ENCODE assay signal across 1 fruit fly cellular context in genomic region chrX:3687837-3688375, dm6.
A peak's percentile ranks its signal among the peaks of the same experiment; 100 is the strongest.
TF ChIP-seq lines count a peak whose summit lies in the region.

No protein-coding gene starts in this region.

TF ChIP-seq in whole organism, embryonic, 481 proteins besides CTCF, POLR2A, EP300 and RAD21 (continued from another document and continues in another):
- peak; percentile 76 for TF ChIP-seq dysf (GFP tag; IDR thresholded peaks at IDR 0.05; lab: Robert Waterston, UW)
- TF ChIP-seq CG2120 (GFP tag; optimal IDR thresholded peaks at IDR 0.05; lab: Kevin White, UChicago) = peak; percentile 36
- peak; percentile 47 for TF ChIP-seq Hsf (GFP tag; optimal IDR thresholded peaks at IDR 0.05; lab: Kevin White, UChicago)
- no peak for TF ChIP-seq CG6683 (GFP tag; optimal IDR thresholded peaks at IDR 0.05; lab: Kevin White, UChicago)
- no peak for TF ChIP-seq fru (optimal IDR thresholded peaks at IDR 0.05; lab: Kevin White, UChicago)
- TF ChIP-seq jumu (GFP tag; optimal IDR thresholded peaks at IDR 0.05; lab: Kevin White, UChicago) = peak; percentile 64
- no peak for TF ChIP-seq CG33557 (GFP tag; optimal IDR thresholded peaks at IDR 0.05; lab: Kevin White, UChicago)
- 0 out of 3 replicates have a peak, but pooled peaks have one; percentile 33 for TF ChIP-seq CG3726 (GFP tag; IDR thresholded peaks at IDR 0.05; lab: Robert Waterston, UW)
- no peak for TF ChIP-seq Hey (tag; optimal IDR thresholded peaks at IDR 0.05; lab: Kevin White, UChicago)
- TF ChIP-seq CG11247 (GFP tag; IDR thresholded peaks at IDR 0.05; lab: Robert Waterston, UW) = no peak
- TF ChIP-seq CG12155 (GFP tag; optimal IDR thresholded peaks at IDR 0.05; lab: Kevin White, UChicago) = peak; percentile 16
- peak; percentile 59 for TF ChIP-seq CG18599 (GFP tag; optimal IDR thresholded peaks at IDR 0.05; lab: Kevin White, UChicago)
- TF ChIP-seq CG31441 (GFP tag; IDR thresholded peaks at IDR 0.05; lab: Robert Waterston, UW) = peak; percentile 72
- no peak for TF ChIP-seq CG8290 (GFP tag; optimal IDR thresholded peaks at IDR 0.05; lab: Kevin White, UChicago)
- TF ChIP-seq CG8290 (tag; optimal IDR thresholded peaks at IDR 0.05; lab: Kevin White, UChicago) = peak in 1 of 2 experiments; percentile 68
- TF ChIP-seq ab (GFP tag; optimal IDR thresholded peaks at IDR 0.05; lab: Kevin White, UChicago) = peak; percentile 71
- no peak for TF ChIP-seq dimm (GFP tag; IDR thresholded peaks at IDR 0.05; lab: Robert Waterston, UW)
- TF ChIP-seq Trl (optimal IDR thresholded peaks at IDR 0.05; lab: Kevin White, UChicago) = peak; percentile 85 to 92
- TF ChIP-seq Trl (GFP tag; optimal IDR thresholded peaks at IDR 0.05; lab: Kevin White, UChicago) = peak; percentile 62
- TF ChIP-seq pum (GFP tag; optimal IDR thresholded peaks at IDR 0.05; lab: Kevin White, UChicago) = peak; percentile 65
- TF ChIP-seq ash1 (GFP tag; optimal IDR thresholded peaks at IDR 0.05; lab: Kevin White, UChicago) = no peak
- 0 out of 2 replicates have a peak, but pooled peaks have one; percentile 11 for TF ChIP-seq Taf1 (GFP tag; IDR thresholded peaks at IDR 0.05; lab: Robert Waterston, UW)
- TF ChIP-seq CG11093 (GFP tag; IDR thresholded peaks at IDR 0.05; lab: Robert Waterston, UW) = no peak
- TF ChIP-seq kah (GFP tag; optimal IDR thresholded peaks at IDR 0.05; lab: Kevin White, UChicago) = no peak
- peak; percentile 57 for TF ChIP-seq tgo (GFP tag; IDR thresholded peaks at IDR 0.05; lab: Robert Waterston, UW)
- peak; percentile 41 for TF ChIP-seq gcm (GFP tag; optimal IDR thresholded peaks at IDR 0.05; lab: Kevin White, UChicago)
- TF ChIP-seq bcd (GFP tag; optimal IDR thresholded peaks at IDR 0.05; lab: Kevin White, UChicago) = peak; percentile 65
- peak; percentile 42 for TF ChIP-seq scrt (GFP tag; optimal IDR thresholded peaks at IDR 0.05; lab: Kevin White, UChicago)
- TF ChIP-seq Dbx (GFP tag; IDR thresholded peaks at IDR 0.05; lab: Robert Waterston, UW) = no peak
- TF ChIP-seq eyg (GFP tag; optimal IDR thresholded peaks at IDR 0.05; lab: Kevin White, UChicago) = peak; percentile 49
- TF ChIP-seq sug (tag; optimal IDR thresholded peaks at IDR 0.05; lab: Kevin White, UChicago) = no peak
- peak; percentile 31 for TF ChIP-seq CrebB (tag; optimal IDR thresholded peaks at IDR 0.05; lab: Kevin White, UChicago)
- TF ChIP-seq Hr51 (GFP tag; optimal IDR thresholded peaks at IDR 0.05; lab: Kevin White, UChicago) = peak; percentile 29 to 71
- TF ChIP-seq Nf-YA (GFP tag; IDR thresholded peaks at IDR 0.05; lab: Robert Waterston, UW) = 0 out of 2 replicates have a peak, but pooled peaks have one; percentile 42
- TF ChIP-seq lab (GFP tag; optimal IDR thresholded peaks at IDR 0.05; lab: Kevin White, UChicago) = peak; percentile 74
- peak; percentile 62 to 72 for TF ChIP-seq dpn (GFP tag; optimal IDR thresholded peaks at IDR 0.05; lab: Kevin White, UChicago)
- peak; percentile 64 for TF ChIP-seq nmo (GFP tag; optimal IDR thresholded peaks at IDR 0.05; lab: Kevin White, UChicago)
- TF ChIP-seq CG10321 (GFP tag; IDR thresholded peaks at IDR 0.05; lab: Robert Waterston, UW) = no peak
- TF ChIP-seq YL-1 (GFP tag; optimal IDR thresholded peaks at IDR 0.05; lab: Kevin White, UChicago) = no peak
- no peak for TF ChIP-seq CG7271 (tag; optimal IDR thresholded peaks at IDR 0.05; lab: Kevin White, UChicago)
- no peak for TF ChIP-seq CG1832 (GFP tag; optimal IDR thresholded peaks at IDR 0.05; lab: Kevin White, UChicago)
- no peak for TF ChIP-seq CG3065 (GFP tag; optimal IDR thresholded peaks at IDR 0.05; lab: Kevin White, UChicago)
- peak; percentile 53 for TF ChIP-seq CG13775 (GFP tag; optimal IDR thresholded peaks at IDR 0.05; lab: Kevin White, UChicago)
- peak; percentile 33 for TF ChIP-seq fu2 (GFP tag; optimal IDR thresholded peaks at IDR 0.05; lab: Kevin White, UChicago)
- no peak for TF ChIP-seq bbx (GFP tag; IDR thresholded peaks at IDR 0.05; lab: Robert Waterston, UW; ENCODE audit: partially characterized antibody)
- TF ChIP-seq so (GFP tag; IDR thresholded peaks at IDR 0.05; lab: Robert Waterston, UW) = 0 out of 3 replicates have a peak, but pooled peaks have one; percentile 34
- no peak for TF ChIP-seq fd3F (GFP tag; optimal IDR thresholded peaks at IDR 0.05; lab: Kevin White, UChicago)
- TF ChIP-seq CG2889 (GFP tag; IDR thresholded peaks at IDR 0.05; lab: Robert Waterston, UW) = 0 out of 3 replicates have a peak, but pooled peaks have one; percentile 16
- TF ChIP-seq NC2β (GFP tag; optimal IDR thresholded peaks at IDR 0.05; lab: Kevin White, UChicago) = peak; percentile 70
- TF ChIP-seq dm (GFP tag; optimal IDR thresholded peaks at IDR 0.05; lab: Kevin White, UChicago) = peak; percentile 38
- TF ChIP-seq Opbp (GFP tag; IDR thresholded peaks at IDR 0.05; lab: Robert Waterston, UW; ENCODE audit: partially characterized antibody) = no peak
- no peak for TF ChIP-seq Dref (GFP tag; IDR thresholded peaks at IDR 0.05; lab: Robert Waterston, UW)
- TF ChIP-seq sima (GFP tag; optimal IDR thresholded peaks at IDR 0.05; lab: Kevin White, UChicago) = no peak
- peak; percentile 69 for TF ChIP-seq CG12391 (tag; optimal IDR thresholded peaks at IDR 0.05; lab: Kevin White, UChicago)
- TF ChIP-seq yki (optimal IDR thresholded peaks at IDR 0.05; lab: Kevin White, UChicago) = peak; percentile 77
- TF ChIP-seq schlank (tag; optimal IDR thresholded peaks at IDR 0.05; lab: Kevin White, UChicago) = no peak
- TF ChIP-seq CG10543 (GFP tag; optimal IDR thresholded peaks at IDR 0.05; lab: Kevin White, UChicago) = no peak
- no peak for TF ChIP-seq CG15696 (tag; optimal IDR thresholded peaks at IDR 0.05; lab: Kevin White, UChicago)
- TF ChIP-seq CkIIα-i1 (GFP tag; IDR thresholded peaks at IDR 0.05; lab: Robert Waterston, UW) = no peak
- TF ChIP-seq Gug (GFP tag; IDR thresholded peaks at IDR 0.05; lab: Robert Waterston, UW) = peak; percentile 36; the same call in 2 of the 4 replicates
- no peak for TF ChIP-seq Lpt (GFP tag; optimal IDR thresholded peaks at IDR 0.05; lab: Kevin White, UChicago)
- no peak for TF ChIP-seq CG7928 (GFP tag; optimal IDR thresholded peaks at IDR 0.05; lab: Kevin White, UChicago)
- peak; percentile 74 for TF ChIP-seq her (GFP tag; optimal IDR thresholded peaks at IDR 0.05; lab: Kevin White, UChicago)
- TF ChIP-seq slp2 (GFP tag; optimal IDR thresholded peaks at IDR 0.05; lab: Kevin White, UChicago) = peak; percentile 54
- TF ChIP-seq knrl (GFP tag; IDR thresholded peaks at IDR 0.05; lab: Robert Waterston, UW; ENCODE audit: partially characterized antibody) = no peak
- TF ChIP-seq E2f1 (GFP tag; IDR thresholded peaks at IDR 0.05; lab: Robert Waterston, UW) = peak; percentile 35; the same call in 1 of the 2 replicates
- peak; percentile 25 for TF ChIP-seq CG3838 (GFP tag; optimal IDR thresholded peaks at IDR 0.05; lab: Kevin White, UChicago)
- TF ChIP-seq Atf-2 (GFP tag; optimal IDR thresholded peaks at IDR 0.05; lab: Kevin White, UChicago) = peak; percentile 42
- TF ChIP-seq Bdp1 (GFP tag; optimal IDR thresholded peaks at IDR 0.05; lab: Kevin White, UChicago) = peak; percentile 24
- TF ChIP-seq sisA (GFP tag; IDR thresholded peaks at IDR 0.05; lab: Robert Waterston, UW) = no peak
- peak; percentile 58 for TF ChIP-seq CG13624 (GFP tag; optimal IDR thresholded peaks at IDR 0.05; lab: Kevin White, UChicago)
- TF ChIP-seq CG11696 (GFP tag; IDR thresholded peaks at IDR 0.05; lab: Robert Waterston, UW) = peak; percentile 99
- no peak for TF ChIP-seq Sry-β (GFP tag; optimal IDR thresholded peaks at IDR 0.05; lab: Kevin White, UChicago)
- peak; percentile 53 for TF ChIP-seq CG12659 (GFP tag; optimal IDR thresholded peaks at IDR 0.05; lab: Kevin White, UChicago)
- peak; percentile 7 for TF ChIP-seq CG15479 (GFP tag; optimal IDR thresholded peaks at IDR 0.05; lab: Kevin White, UChicago)
- TF ChIP-seq CG42726 (GFP tag; IDR thresholded peaks at IDR 0.05; lab: Robert Waterston, UW; ENCODE audit: partially characterized antibody) = no peak
- peak; percentile 6 for TF ChIP-seq Hr3 (GFP tag; optimal IDR thresholded peaks at IDR 0.05; lab: Kevin White, UChicago)
- peak; percentile 45 for TF ChIP-seq CG15269 (tag; optimal IDR thresholded peaks at IDR 0.05; lab: Kevin White, UChicago)
- no peak for TF ChIP-seq tna (GFP tag; IDR thresholded peaks at IDR 0.05; lab: Robert Waterston, UW; ENCODE audit: partially characterized antibody)
- peak; percentile 74 for TF ChIP-seq fd96Cb (tag; optimal IDR thresholded peaks at IDR 0.05; lab: Kevin White, UChicago)
- peak; percentile 57 for TF ChIP-seq CG1529 (GFP tag; optimal IDR thresholded peaks at IDR 0.05; lab: Kevin White, UChicago)
- TF ChIP-seq vvl (GFP tag; IDR thresholded peaks at IDR 0.05; lab: Robert Waterston, UW) = peak; percentile 86
- TF ChIP-seq pzg (GFP tag; optimal IDR thresholded peaks at IDR 0.05; lab: Kevin White, UChicago) = no peak
- TF ChIP-seq MTF-1 (GFP tag; optimal IDR thresholded peaks at IDR 0.05; lab: Kevin White, UChicago; ENCODE audit: borderline replicate concordance) = no peak
- peak; percentile 36 for TF ChIP-seq CG2202 (tag; optimal IDR thresholded peaks at IDR 0.05; lab: Kevin White, UChicago)
- no peak for TF ChIP-seq gro (GFP tag; optimal IDR thresholded peaks at IDR 0.05; lab: Kevin White, UChicago)
- no peak for TF ChIP-seq crc (GFP tag; optimal IDR thresholded peaks at IDR 0.05; lab: Kevin White, UChicago)
- peak; percentile 9 for TF ChIP-seq HHEX (GFP tag; optimal IDR thresholded peaks at IDR 0.05; lab: Kevin White, UChicago)
- TF ChIP-seq mirr (GFP tag; optimal IDR thresholded peaks at IDR 0.05; lab: Kevin White, UChicago) = no peak
- no peak for TF ChIP-seq tx (GFP tag; optimal IDR thresholded peaks at IDR 0.05; lab: Kevin White, UChicago)
- TF ChIP-seq chif (GFP tag; optimal IDR thresholded peaks at IDR 0.05; lab: Kevin White, UChicago) = peak; percentile 49 to 74
- TF ChIP-seq Dek (tag; optimal IDR thresholded peaks at IDR 0.05; lab: Kevin White, UChicago) = peak; percentile 10
- peak; percentile 41 for TF ChIP-seq HLHmδ (GFP tag; optimal IDR thresholded peaks at IDR 0.05; lab: Kevin White, UChicago)
- no peak for TF ChIP-seq toy (GFP tag; IDR thresholded peaks at IDR 0.05; lab: Robert Waterston, UW)
- 0 out of 3 replicates have a peak, but pooled peaks have one; percentile 15 for TF ChIP-seq C15 (GFP tag; IDR thresholded peaks at IDR 0.05; lab: Robert Waterston, UW)
- TF ChIP-seq CHES-1-like (GFP tag; optimal IDR thresholded peaks at IDR 0.05; lab: Kevin White, UChicago) = peak; percentile 28
- TF ChIP-seq HmgZ (tag; optimal IDR thresholded peaks at IDR 0.05; lab: Kevin White, UChicago) = no peak
- no peak for TF ChIP-seq Dll (GFP tag; IDR thresholded peaks at IDR 0.05; lab: Robert Waterston, UW; ENCODE audit: partially characterized antibody)
- peak; percentile 7 for TF ChIP-seq kay (GFP tag; optimal IDR thresholded peaks at IDR 0.05; lab: Kevin White, UChicago)
- TF ChIP-seq CG3847 (GFP tag; IDR thresholded peaks at IDR 0.05; lab: Robert Waterston, UW) = 0 out of 2 replicates have a peak, but pooled peaks have one; percentile 20
- TF ChIP-seq luna (GFP tag; optimal IDR thresholded peaks at IDR 0.05; lab: Kevin White, UChicago) = no peak
- 0 out of 3 replicates have a peak, but pooled peaks have one; percentile 48 for TF ChIP-seq H15 (GFP tag; IDR thresholded peaks at IDR 0.05; lab: Robert Waterston, UW)
- peak; percentile 50 for TF ChIP-seq CG9727 (GFP tag; optimal IDR thresholded peaks at IDR 0.05; lab: Kevin White, UChicago)
- TF ChIP-seq CG10209 (GFP tag; optimal IDR thresholded peaks at IDR 0.05; lab: Kevin White, UChicago) = peak; percentile 62
- no peak for TF ChIP-seq Fer2 (tag; optimal IDR thresholded peaks at IDR 0.05; lab: Kevin White, UChicago)
- TF ChIP-seq CG15073 (GFP tag; optimal IDR thresholded peaks at IDR 0.05; lab: Kevin White, UChicago) = no peak
- TF ChIP-seq E2f2 (GFP tag; IDR thresholded peaks at IDR 0.05; lab: Robert Waterston, UW) = peak; percentile 40; the same call in 1 of the 2 replicates
- TF ChIP-seq sr (GFP tag; IDR thresholded peaks at IDR 0.05; lab: Robert Waterston, UW) = no peak
- TF ChIP-seq ap (GFP tag; IDR thresholded peaks at IDR 0.05; lab: Robert Waterston, UW) = 0 out of 2 replicates have a peak, but pooled peaks have one; percentile 43
- TF ChIP-seq kni (GFP tag; optimal IDR thresholded peaks at IDR 0.05; lab: Kevin White, UChicago) = no peak
- TF ChIP-seq z (GFP tag; IDR thresholded peaks at IDR 0.05; lab: Robert Waterston, UW) = no peak
- TF ChIP-seq btn (GFP tag; optimal IDR thresholded peaks at IDR 0.05; lab: Kevin White, UChicago) = peak; percentile 30
- TF ChIP-seq Asciz (GFP tag; optimal IDR thresholded peaks at IDR 0.05; lab: Kevin White, UChicago) = peak; percentile 66
- TF ChIP-seq Optix (GFP tag; IDR thresholded peaks at IDR 0.05; lab: Robert Waterston, UW) = peak; percentile 67; the same call in 2 of the 3 replicates
- peak; percentile 61 for TF ChIP-seq CG2678 (tag; optimal IDR thresholded peaks at IDR 0.05; lab: Kevin White, UChicago)
- no peak for TF ChIP-seq CG8478 (optimal IDR thresholded peaks at IDR 0.05; lab: Kevin White, UChicago)
- no peak for TF ChIP-seq pita (GFP tag; optimal IDR thresholded peaks at IDR 0.05; lab: Kevin White, UChicago)
- TF ChIP-seq CG11456 (GFP tag; IDR thresholded peaks at IDR 0.05; lab: Robert Waterston, UW) = no peak
- TF ChIP-seq Deaf1 (tag; optimal IDR thresholded peaks at IDR 0.05; lab: Kevin White, UChicago) = no peak
- TF ChIP-seq CG1647 (GFP tag; optimal IDR thresholded peaks at IDR 0.05; lab: Kevin White, UChicago) = peak; percentile 55
- TF ChIP-seq fd64A (GFP tag; optimal IDR thresholded peaks at IDR 0.05; lab: Kevin White, UChicago) = no peak
- TF ChIP-seq cas (GFP tag; IDR thresholded peaks at IDR 0.05; lab: Robert Waterston, UW) = no peak
- TF ChIP-seq cato (GFP tag; optimal IDR thresholded peaks at IDR 0.05; lab: Kevin White, UChicago; ENCODE audit: borderline replicate concordance) = no peak
- TF ChIP-seq CG7357 (GFP tag; IDR thresholded peaks at IDR 0.05; lab: Robert Waterston, UW) = peak; percentile 26; the same call in 1 of the 3 replicates
- TF ChIP-seq jigr1 (GFP tag; IDR thresholded peaks at IDR 0.05; lab: Robert Waterston, UW) = no peak
- peak; percentile 96 for TF ChIP-seq sens (GFP tag; lab: Kevin White, UChicago)
- TF ChIP-seq wdn (GFP tag; IDR thresholded peaks at IDR 0.05; lab: Robert Waterston, UW) = peak; percentile 36; the same call in 1 of the 2 replicates
- peak; percentile 61 for TF ChIP-seq Rfx (GFP tag; IDR thresholded peaks at IDR 0.05; lab: Robert Waterston, UW)
- no peak for TF ChIP-seq gsb (GFP tag; IDR thresholded peaks at IDR 0.05; lab: Robert Waterston, UW)
- peak; percentile 68 for TF ChIP-seq phol (tag; optimal IDR thresholded peaks at IDR 0.05; lab: Kevin White, UChicago)
- TF ChIP-seq CG4707 (GFP tag; optimal IDR thresholded peaks at IDR 0.05; lab: Kevin White, UChicago) = no peak
- TF ChIP-seq CG10366 (GFP tag; IDR thresholded peaks at IDR 0.05; lab: Robert Waterston, UW) = peak; percentile 53
